Fruit fly (Drosophila melanogaster) whole organism, wandering third instar larva: ENCODE results near the gene Adgf-A.

Experiments
- CrebA ChIP-seq: fragments of 200-800 bp; sonication (Bioruptor generic); optimal IDR thresholded peaks from 2 replicates; lab custom pipeline; 2016; ENCODE audit warnings: missing biosample characterization, mild to moderate bottlenecking, missing genetic modification characterization, borderline replicate concordance
- Hr78 ChIP-seq: fragments of >200 bp; optimal IDR thresholded peaks from 2 replicates; lab custom pipeline; 2017; ENCODE audit warnings: missing biosample characterization, missing genetic modification characterization
- dl ChIP-seq, 2 experiments: fragments of 175-275, 200-275 bp in 1 of 2; fragments of 200-275 bp in 1 of 2; sonication (Bioruptor generic); optimal IDR thresholded peaks; lab custom pipeline; 2018; ENCODE audit warnings: mild to moderate bottlenecking in 2 of 2, missing biosample characterization in 2 of 2, missing genetic modification characterization in 2 of 2, moderate library complexity in 2 of 2; ENCODE audit not compliant: partially characterized antibody in 2 of 2, insufficient read depth in 1 of 2
- sv ChIP-seq: fragments of 200-800 bp; sonication (Bioruptor generic); optimal IDR thresholded peaks from 3 replicates; lab custom pipeline; 2016; ENCODE audit warnings: missing biosample characterization, missing genetic modification characterization
- usp ChIP-seq: fragments of >200 bp; optimal IDR thresholded peaks from 2 replicates; lab custom pipeline; 2017; ENCODE audit warnings: missing biosample characterization, missing genetic modification characterization

dm6 chr3L:17806357-17807025, 42.5 kb upstream of the Adgf-A start, which contains the start of gene CG32187:
- no peak for TF ChIP-seq dl (GFP tag; optimal IDR thresholded peaks at IDR 0.05; lab: Kevin White, UChicago; ENCODE audit: insufficient read depth in 1 of 2, partially characterized antibody in 2 of 2)
- TF ChIP-seq sv, result no peak
- no peak for TF ChIP-seq Hr78 (GFP tag; lab: Kevin White, UChicago)
- no peak for TF ChIP-seq usp (GFP tag; lab: Kevin White, UChicago)
- no peak for TF ChIP-seq CrebA (GFP tag; lab: Kevin White, UChicago)
